Fruit fly (Drosophila melanogaster): ENCODE results near the gene p38c.

Gene p38c

DNA sequence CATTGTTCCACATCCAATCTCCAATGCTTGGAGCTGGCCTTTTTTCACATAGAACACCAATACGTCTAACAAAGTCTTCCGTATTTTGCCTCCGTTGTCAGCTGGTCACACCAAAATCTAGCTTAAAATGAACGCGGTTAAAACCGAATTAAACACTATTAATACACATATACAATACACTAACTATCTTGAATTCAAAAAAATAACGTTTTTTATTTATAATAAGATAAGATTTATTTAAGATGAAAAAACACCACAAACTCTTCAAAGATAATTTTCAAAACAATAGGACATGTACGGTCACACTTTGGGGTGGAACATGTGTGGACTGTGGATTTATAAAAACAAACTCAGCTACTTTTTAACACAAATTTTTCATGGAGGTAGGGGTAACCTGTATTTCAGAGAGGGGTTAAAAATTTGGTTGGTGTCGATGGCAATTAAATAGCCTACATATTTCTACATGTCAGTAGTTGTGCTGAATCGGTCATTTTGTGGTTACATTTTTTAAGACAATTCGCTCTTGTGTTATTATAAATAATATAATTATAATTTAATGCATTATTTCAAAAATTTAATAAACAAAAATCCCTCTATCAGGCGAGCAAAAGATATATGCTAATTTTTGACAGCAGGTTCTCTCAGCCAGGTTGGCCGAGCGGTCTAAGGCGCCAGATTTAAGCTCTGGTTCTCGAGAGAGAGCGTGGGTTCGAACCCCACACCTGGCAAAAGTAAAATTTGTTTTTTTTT is 37.5 kb downstream of the p38c start, which contains the start of gene CG13605 (continued):
- TF ChIP-seq cato (GFP tag; optimal IDR thresholded peaks at IDR 0.05; ENCODE audit: borderline replicate concordance) (peak; percentile 4), nerfin-1 (tag; optimal IDR thresholded peaks at IDR 0.05) (peak; percentile 68), wor (GFP tag; IDR thresholded peaks at IDR 0.05) (0 out of 2 replicates have a peak, but pooled peaks have one; percentile 28), TFAM (GFP tag; optimal IDR thresholded peaks at IDR 0.05) (no peak), CG11247 (GFP tag; IDR thresholded peaks at IDR 0.05) (peak; percentile 62), CG4730 (GFP tag; IDR thresholded peaks at IDR 0.05) (peak; percentile 48; the same call in 1 of the 2 replicates), HLH4C (GFP tag; IDR thresholded peaks at IDR 0.05; ENCODE audit: partially characterized antibody) (0 out of 3 replicates have a peak, but pooled peaks have one; percentile 33), mirr (GFP tag; optimal IDR thresholded peaks at IDR 0.05) (peak; percentile 6), CG18262 (tag; optimal IDR thresholded peaks at IDR 0.05) (peak; percentile 75), p53 (GFP tag; optimal IDR thresholded peaks at IDR 0.05) (no peak), Lpt (GFP tag; optimal IDR thresholded peaks at IDR 0.05) (no peak), CG12104 (GFP tag; optimal IDR thresholded peaks at IDR 0.05) (peak; percentile 40), CG34376 (GFP tag; optimal IDR thresholded peaks at IDR 0.05) (peak; percentile 21), ash1 (GFP tag; optimal IDR thresholded peaks at IDR 0.05) (no peak), dmrt99B (tag; optimal IDR thresholded peaks at IDR 0.05) (peak; percentile 78), chm (GFP tag; IDR thresholded peaks at IDR 0.05) (peak; percentile 75; the same call in 1 of the 2 replicates), Nf-YB (GFP tag; optimal IDR thresholded peaks at IDR 0.05) (peak; percentile 33), CG2889 (GFP tag; IDR thresholded peaks at IDR 0.05) (0 out of 3 replicates have a peak, but pooled peaks have one; percentile 35), gce (GFP tag; IDR thresholded peaks at IDR 0.05) (peak; percentile 54; the same call in 1 of the 3 replicates), CG6854 (GFP tag; optimal IDR thresholded peaks at IDR 0.05) (peak; percentile 82), Jarid2 (GFP tag; optimal IDR thresholded peaks at IDR 0.05) (peak; percentile 53), pros (GFP tag; optimal IDR thresholded peaks at IDR 0.05) (no peak), bab2 (GFP tag; optimal IDR thresholded peaks at IDR 0.05) (peak; percentile 63), CG16863 (GFP tag; optimal IDR thresholded peaks at IDR 0.05) (no peak), CG13775 (GFP tag; optimal IDR thresholded peaks at IDR 0.05) (peak; percentile 63), Optix (GFP tag; IDR thresholded peaks at IDR 0.05) (peak; percentile 47; the same call in 1 of the 3 replicates), CG6683 (GFP tag; optimal IDR thresholded peaks at IDR 0.05) (peak; percentile 59), Fer2 (tag; optimal IDR thresholded peaks at IDR 0.05) (peak; percentile 26), seq (GFP tag; IDR thresholded peaks at IDR 0.05) (peak; percentile 68), crc (GFP tag; optimal IDR thresholded peaks at IDR 0.05) (peak; percentile 13), PHDP (tag; optimal IDR thresholded peaks at IDR 0.05) (peak; percentile 85), CG4360 (GFP tag; IDR thresholded peaks at IDR 0.05) (no peak), CG1647 (GFP tag; optimal IDR thresholded peaks at IDR 0.05) (peak; percentile 16), CG10147 (GFP tag; optimal IDR thresholded peaks at IDR 0.05) (peak; percentile 79), CG13624 (GFP tag; optimal IDR thresholded peaks at IDR 0.05) (peak; percentile 55), slp2 (GFP tag; optimal IDR thresholded peaks at IDR 0.05) (no peak), Bgb (GFP tag; IDR thresholded peaks at IDR 0.05; ENCODE audit: partially characterized antibody) (peak; percentile 52), CG2678 (tag; optimal IDR thresholded peaks at IDR 0.05) (peak; percentile 87), CG15601 (tag; optimal IDR thresholded peaks at IDR 0.05) (peak; percentile 61), CG10654 (GFP tag; optimal IDR thresholded peaks at IDR 0.05) (peak; percentile 57), CG5245 (GFP tag; optimal IDR thresholded peaks at IDR 0.05) (peak; percentile 47), CG1024 (GFP tag; IDR thresholded peaks at IDR 0.05) (peak; percentile 12; the same call in 1 of the 2 replicates), twi (tag; optimal IDR thresholded peaks at IDR 0.05) (peak; percentile 28), gsb (GFP tag; IDR thresholded peaks at IDR 0.05) (peak; percentile 53), unc-4 (GFP tag; IDR thresholded peaks at IDR 0.05; ENCODE audit: partially characterized antibody) (no peak), CG15011 (GFP tag; optimal IDR thresholded peaks at IDR 0.05) (peak; percentile 60), ase (GFP tag; IDR thresholded peaks at IDR 0.05) (peak; percentile 57; the same call in 2 of the 3 replicates), tap (tag; optimal IDR thresholded peaks at IDR 0.05) (peak; percentile 64), trh (GFP tag; optimal IDR thresholded peaks at IDR 0.05) (peak; percentile 63)

Measured in whole organism, embryonic.